Worm (Caenorhabditis elegans) whole organism, L3 larva: Measurements from ENCODE around the gene C17E7.9.

ENCODE experiments used
- R02D3.7 ChIP-seq: fragments of 150-350 bp; optimal IDR thresholded peaks from 2 replicates; lab custom pipeline; 2014; ENCODE audit warnings: missing biosample characterization, missing genetic modification characterization
- ZK546.5 ChIP-seq: sonication (generic microtip); optimal IDR thresholded peaks from 2 replicates; lab custom pipeline; 2017; ENCODE audit warnings: missing biosample characterization, missing genetic modification characterization
- aly-2 ChIP-seq: fragments of 150-350 bp; optimal IDR thresholded peaks from 2 replicates; lab custom pipeline; 2014; ENCODE audit warnings: missing biosample characterization, missing genetic modification characterization
- ama-1 ChIP-seq: fragments of 150-350 bp; optimal IDR thresholded peaks from 2 replicates; lab custom pipeline; 2018
- ceh-16 ChIP-seq: sonication (generic microtip); optimal IDR thresholded peaks from 2 replicates; lab custom pipeline; 2017; ENCODE audit warnings: missing biosample characterization, missing genetic modification characterization
- ceh-28 ChIP-seq: fragments of 150-350 bp; optimal IDR thresholded peaks from 2 replicates; lab custom pipeline; 2014; ENCODE audit warnings: missing biosample characterization, missing genetic modification reagents, missing genetic modification characterization
- ceh-82 ChIP-seq: fragments of 150-350 bp; optimal IDR thresholded peaks from 2 replicates; lab custom pipeline; 2014; ENCODE audit warnings: missing biosample characterization, missing genetic modification characterization
- egl-27 ChIP-seq: sonication (generic microtip); optimal IDR thresholded peaks from 4 replicates; lab custom pipeline; 2017; ENCODE audit warnings: missing biosample characterization, missing genetic modification reagents, missing genetic modification characterization
- elt-1 ChIP-seq: fragments of 150-350 bp; optimal IDR thresholded peaks from 2 replicates; lab custom pipeline; 2014; ENCODE audit warnings: missing biosample characterization, missing genetic modification characterization
- elt-2 ChIP-seq: sonication (generic microtip); optimal IDR thresholded peaks from 2 replicates; lab custom pipeline; 2016; ENCODE audit warnings: missing genetic modification reagents, mild to moderate bottlenecking, missing genetic modification characterization, missing compliant biosample characterization
- eor-1 ChIP-seq, 2 experiments: fragments of 150-350 bp; optimal IDR thresholded peaks; 2 replicates each; lab custom pipeline; 2014 to 2018; ENCODE audit warnings: missing biosample characterization in 2 of 2, missing genetic modification characterization in 2 of 2
- fkh-10 ChIP-seq: sonication (generic microtip); optimal IDR thresholded peaks from 2 replicates; lab custom pipeline; 2017; ENCODE audit warnings: missing biosample characterization, missing genetic modification reagents, missing genetic modification characterization
- fkh-2 ChIP-seq: fragments of 150-350 bp; optimal IDR thresholded peaks from 2 replicates; lab custom pipeline; 2014; ENCODE audit warnings: missing biosample characterization, missing genetic modification reagents, missing genetic modification characterization
- hmg-11 ChIP-seq: sonication (generic microtip); optimal IDR thresholded peaks from 2 replicates; lab custom pipeline; 2016; ENCODE audit warnings: missing genetic modification characterization, missing compliant biosample characterization
- jun-1 ChIP-seq: fragments of 150-350 bp; optimal IDR thresholded peaks from 2 replicates; lab custom pipeline; 2014; ENCODE audit warnings: missing biosample characterization, missing genetic modification reagents, missing genetic modification characterization
- lin-15B ChIP-seq: fragments of 150-350 bp; optimal IDR thresholded peaks from 2 replicates; lab custom pipeline; 2014; ENCODE audit warnings: missing biosample characterization, missing genetic modification characterization
- lin-39 ChIP-seq: fragments of 150-350 bp; optimal IDR thresholded peaks from 2 replicates; lab custom pipeline; 2018; ENCODE audit warnings: missing biosample characterization, missing genetic modification reagents, missing genetic modification characterization
- lsy-12 ChIP-seq: sonication (generic microtip); optimal IDR thresholded peaks from 2 replicates; lab custom pipeline; 2016; ENCODE audit warnings: mild to moderate bottlenecking, missing genetic modification characterization, missing compliant biosample characterization
- nfya-1 ChIP-seq: sonication (generic microtip); optimal IDR thresholded peaks from 2 replicates; lab custom pipeline; 2017; ENCODE audit warnings: missing genetic modification characterization, mild to moderate bottlenecking, missing compliant biosample characterization, antibody characterized with exemption, moderate library complexity; ENCODE audit not compliant: insufficient read depth
- nhr-23 ChIP-seq: fragments of 150-350 bp; optimal IDR thresholded peaks from 2 replicates; lab custom pipeline; 2014; ENCODE audit warnings: missing biosample characterization, missing genetic modification reagents, missing genetic modification characterization
- nhr-25 ChIP-seq: sonication (generic microtip); optimal IDR thresholded peaks from 2 replicates; lab custom pipeline; 2017; ENCODE audit warnings: missing biosample characterization, missing genetic modification characterization
- nhr-28 ChIP-seq: fragments of 150-350 bp; optimal IDR thresholded peaks from 2 replicates; lab custom pipeline; 2014; ENCODE audit warnings: missing biosample characterization, missing genetic modification characterization
- nhr-67 ChIP-seq: fragments of 150-350 bp; optimal IDR thresholded peaks from 2 replicates; lab custom pipeline; 2014; ENCODE audit warnings: missing biosample characterization, missing genetic modification characterization
- nhr-77 ChIP-seq: fragments of 150-350 bp; optimal IDR thresholded peaks from 2 replicates; lab custom pipeline; 2014; ENCODE audit warnings: missing biosample characterization, missing genetic modification characterization
- pha-4 ChIP-seq: fragments of 150-350 bp; optimal IDR thresholded peaks from 2 replicates; lab custom pipeline; 2014; ENCODE audit warnings: missing biosample characterization, missing genetic modification reagents, missing genetic modification characterization
- pqm-1 ChIP-seq: fragments of 150-350 bp; optimal IDR thresholded peaks from 2 replicates; lab custom pipeline; 2017; ENCODE audit warnings: missing biosample characterization, missing genetic modification characterization, inconsistent platforms
- sea-2 ChIP-seq: fragments of 150-350 bp; sonication (generic microtip); optimal IDR thresholded peaks from 4 replicates; lab custom pipeline; 2014; ENCODE audit warnings: missing biosample characterization, missing genetic modification reagents, missing genetic modification characterization
- snpc-4 ChIP-seq: fragments of 150-350 bp; optimal IDR thresholded peaks from 2 replicates; lab custom pipeline; 2014; ENCODE audit warnings: missing biosample characterization, missing genetic modification characterization
- unc-39 ChIP-seq: sonication (generic microtip); optimal IDR thresholded peaks from 4 replicates; lab custom pipeline; 2017; ENCODE audit warnings: missing biosample characterization, missing genetic modification characterization
- unc-62 ChIP-seq: fragments of 150-350 bp; sonication (generic microtip); optimal IDR thresholded peaks from 4 replicates; lab custom pipeline; 2014; ENCODE audit warnings: missing biosample characterization, missing genetic modification reagents, missing genetic modification characterization
- zag-1 ChIP-seq: fragments of 150-350 bp; optimal IDR thresholded peaks from 2 replicates; lab custom pipeline; 2014; ENCODE audit warnings: missing biosample characterization, missing genetic modification characterization
- ztf-11 ChIP-seq: fragments of 150-350 bp; optimal IDR thresholded peaks from 2 replicates; lab custom pipeline; 2014; ENCODE audit warnings: missing biosample characterization, missing genetic modification characterization
- ztf-4 ChIP-seq: fragments of 150-350 bp; optimal IDR thresholded peaks from 2 replicates; lab custom pipeline; 2014; ENCODE audit warnings: missing biosample characterization, missing genetic modification characterization

C17E7.9 gene

DNA sequence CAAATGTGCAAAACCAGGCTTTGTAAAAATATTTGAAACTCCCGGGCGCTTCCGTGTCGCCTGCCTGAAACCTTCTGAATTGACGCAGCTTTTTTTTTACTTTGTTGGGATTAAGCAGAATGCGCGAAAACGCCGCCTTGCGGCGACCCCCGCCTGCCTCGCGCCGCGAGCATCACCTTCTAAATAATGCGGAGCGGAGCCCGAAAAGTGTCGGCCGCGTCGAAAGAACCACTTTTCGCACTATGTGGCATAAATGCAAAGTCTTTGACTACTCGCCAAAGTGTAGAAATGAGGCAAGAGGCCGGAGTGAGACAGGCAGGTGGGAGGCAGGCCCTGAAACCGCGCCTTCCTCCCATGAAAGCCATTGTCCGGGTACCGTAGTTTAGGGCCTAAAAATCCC is 22.5 kb upstream of the C17E7.9 start:
- TF ChIP-seq ama-1 (lab: Kevin White, UChicago) (no peak), egl-27 (tag; lab: Kevin White, UChicago) (no peak), fkh-10 (GFP tag; lab: Kevin White, UChicago) (no peak), nhr-28 (tag; lab: Kevin White, UChicago) (no peak), sea-2 (GFP tag; lab: Kevin White, UChicago) (no peak), elt-1 (tag; lab: Kevin White, UChicago) (no peak), ceh-82 (tag; lab: Kevin White, UChicago) (no peak), pha-4 (tag; lab: Kevin White, UChicago) (no peak), jun-1 (tag; lab: Kevin White, UChicago) (no peak), nhr-67 (tag; lab: Kevin White, UChicago) (no peak), nhr-77 (tag; lab: Kevin White, UChicago) (no peak), snpc-4 (tag; lab: Kevin White, UChicago) (no peak), ceh-28 (tag; lab: Kevin White, UChicago) (no peak)

DNA sequence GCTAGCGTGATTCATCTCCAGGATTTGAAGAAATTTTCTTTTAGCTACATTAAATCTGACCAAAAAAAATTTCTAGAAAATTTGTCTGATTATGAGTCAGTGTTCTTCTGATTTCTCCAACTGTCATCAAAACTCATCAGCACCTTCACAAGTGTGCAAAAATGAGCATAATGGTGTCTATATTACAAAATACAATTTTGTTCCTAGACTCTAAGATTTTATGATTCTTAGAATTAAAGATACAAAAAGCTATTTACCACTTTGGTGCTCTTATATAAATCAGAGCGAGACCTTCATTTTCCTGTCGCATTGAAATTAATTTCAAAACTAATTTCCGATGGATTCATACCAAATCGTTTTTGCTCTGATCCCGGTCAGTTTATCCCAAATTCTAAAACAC is 21.8 kb upstream of the C17E7.9 start, which contains the start of gene srx-68:
Gene srx-68 (plus strand): TSS at position 301 of the 400 bp plus-strand sequence.
- TF ChIP-seq lsy-12 (tag; lab: Kevin White, UChicago) (no peak), ZK546.5 (no peak), nhr-23 (tag; lab: Kevin White, UChicago) (no peak), zag-1 (no peak), ceh-16 (no peak), unc-62 (GFP tag; lab: Kevin White, UChicago) (no peak), nhr-25 (no peak), ztf-11 (tag; lab: Kevin White, UChicago) (no peak), sea-2 (GFP tag; lab: Kevin White, UChicago) (no peak), elt-1 (tag; lab: Kevin White, UChicago) (no peak), lin-39 (tag; lab: Kevin White, UChicago) (no peak)
- TF ChIP-seq, all 47 proteins: peak for 0

DNA sequence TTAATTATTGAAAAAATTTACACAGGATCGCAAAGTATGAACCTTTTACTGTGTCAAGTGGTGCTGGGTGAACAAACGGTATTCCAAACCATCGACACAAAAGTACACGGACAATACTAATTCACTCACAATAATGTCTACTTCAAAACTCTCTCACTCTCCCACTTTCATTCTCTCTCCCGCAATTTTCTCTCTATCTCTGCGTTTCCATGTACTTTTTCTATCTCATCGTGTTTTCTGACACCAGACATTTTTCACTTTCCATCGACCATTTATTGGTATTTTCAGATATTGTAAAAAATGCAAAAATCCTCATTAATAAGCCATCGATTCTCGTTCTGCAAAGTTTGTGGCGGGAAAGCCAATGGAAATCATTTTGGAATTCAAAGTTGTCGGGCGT is 15.2 kb upstream of the C17E7.9 start, which contains the start of gene nhr-156:
Gene nhr-156 (plus strand): TSS at position 266 of the 400 bp plus-strand sequence.
- TF ChIP-seq elt-2 (tag; lab: Kevin White, UChicago) (no peak), nfya-1 (no peak), egl-27 (tag; lab: Kevin White, UChicago) (no peak), fkh-2 (no peak), ztf-4 (tag; lab: Kevin White, UChicago) (no peak), elt-1 (tag; lab: Kevin White, UChicago) (no peak)

DNA sequence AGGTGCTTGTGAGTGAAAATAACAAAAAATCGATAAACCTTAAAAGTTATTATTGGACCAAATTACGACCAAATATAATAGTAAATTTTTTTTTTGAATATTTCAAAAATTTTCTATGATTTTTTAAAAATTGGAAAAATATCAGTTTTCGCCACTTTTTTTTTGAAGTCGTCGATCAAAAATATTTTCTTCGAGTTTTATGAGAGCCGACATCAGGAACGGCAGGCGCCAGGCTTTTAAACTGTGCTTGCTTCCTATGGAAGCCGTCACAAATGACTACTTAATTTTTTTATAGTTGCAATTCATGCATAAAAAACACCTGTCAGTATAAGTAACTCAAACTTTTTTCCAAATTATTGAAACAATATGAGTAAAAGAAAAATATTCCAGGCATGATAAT is 12.8 kb upstream of the C17E7.9 start:
- no peak for TF ChIP-seq eor-1 (tag; optimal IDR thresholded peaks at IDR 0.05; lab: Kevin White, UChicago)

DNA sequence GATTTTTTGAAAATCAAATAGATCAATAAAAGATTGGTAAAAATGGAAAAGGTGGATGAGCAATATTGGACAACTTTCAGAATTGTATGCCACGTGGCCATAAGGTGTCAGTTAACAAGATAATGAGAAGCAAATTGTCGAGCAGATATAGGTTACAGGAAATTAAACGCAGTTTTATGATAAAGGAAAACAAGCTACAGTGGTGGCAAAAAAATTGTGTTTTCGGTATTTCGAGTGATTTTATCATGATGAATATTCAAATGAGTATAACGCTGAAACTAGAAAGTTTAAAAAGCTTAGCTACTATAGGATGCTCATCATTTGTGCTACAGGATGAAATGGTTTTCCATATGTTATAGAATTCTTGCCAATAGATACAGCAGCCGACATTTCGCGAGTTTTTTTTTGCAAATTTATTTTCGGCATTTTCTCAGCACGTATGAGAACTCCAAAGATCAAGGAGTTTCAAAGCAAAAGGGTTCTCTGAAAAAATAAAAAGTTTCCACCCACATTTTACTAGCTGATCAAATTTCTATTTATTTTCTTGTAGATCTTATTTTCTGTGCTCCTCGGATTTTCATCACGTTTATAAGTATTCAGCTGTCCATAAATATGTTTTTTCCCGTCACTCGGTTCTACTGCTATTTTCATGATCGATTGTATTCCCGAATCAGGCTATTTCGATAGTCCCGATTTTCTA is 11.9 kb upstream of the C17E7.9 start, which contains the start of the genes str-229 and srh-190:
Gene str-229 (minus strand): TSS at position 101 of the 700 bp plus-strand sequence.
Gene srh-190 (plus strand): TSS at position 650 of the 700 bp plus-strand sequence.
- TF ChIP-seq R02D3.7 (tag; lab: Kevin White, UChicago) (no peak), ama-1 (lab: Kevin White, UChicago) (no peak), hmg-11 (tag; lab: Kevin White, UChicago) (no peak), fkh-2 (no peak), snpc-4 (tag; lab: Kevin White, UChicago) (no peak), sea-2 (GFP tag; lab: Kevin White, UChicago) (no peak), aly-2 (tag; lab: Kevin White, UChicago) (no peak), ceh-16 (no peak), lin-15B (no peak), lsy-12 (tag; lab: Kevin White, UChicago) (no peak), pqm-1 (tag; lab: Kevin White, UChicago) (no peak), unc-39 (tag; lab: Kevin White, UChicago) (no peak)
